Worm (Caenorhabditis elegans): ENCODE measurements around the gene C44B7.7.

ce11 chrII:6842651-6843118, 37.3 kb downstream of the C44B7.7 start:
- peak; percentile 81 for TF ChIP-seq elt-3 (tag; optimal IDR thresholded peaks at IDR 0.05)
- no peak for TF ChIP-seq ztf-11 (tag; optimal IDR thresholded peaks at IDR 0.05)
- TF ChIP-seq unc-120 (tag; optimal IDR thresholded peaks at IDR 0.05; ENCODE audit: poor library complexity, severe bottlenecking): peak; percentile 79
- no peak for TF ChIP-seq unc-39 (tag; optimal IDR thresholded peaks at IDR 0.05)
- TF ChIP-seq mep-1 (tag; optimal IDR thresholded peaks at IDR 0.05): no peak
- no peak for TF ChIP-seq nhr-12 (tag; optimal IDR thresholded peaks at IDR 0.05)
- no peak for TF ChIP-seq snpc-4 (tag; optimal IDR thresholded peaks at IDR 0.05)
- no peak for TF ChIP-seq nhr-76 (tag; optimal IDR thresholded peaks at IDR 0.05)
- no peak for TF ChIP-seq blmp-1 (tag; optimal IDR thresholded peaks at IDR 0.05)
- no peak for TF ChIP-seq drap-1 (GFP tag; optimal IDR thresholded peaks at IDR 0.05)
- no peak for TF ChIP-seq nhr-237 (tag; optimal IDR thresholded peaks at IDR 0.05)
- TF ChIP-seq elt-1 (tag; optimal IDR thresholded peaks at IDR 0.05; ENCODE audit: borderline replicate concordance, insufficient read depth): peak; percentile 94
- TF ChIP-seq mab-5 (tag; optimal IDR thresholded peaks at IDR 0.05): no peak
- no peak for TF ChIP-seq lin-13 (tag; optimal IDR thresholded peaks at IDR 0.05)

Data from whole organism, mixed stage, embryonic.